Worm (Caenorhabditis elegans): ENCODE measurements around the gene lgg-2.

- TF ChIP-seq ztf-3 (GFP tag; optimal IDR thresholded peaks at IDR 0.05), result no peak
- no peak for TF ChIP-seq ama-1 (optimal IDR thresholded peaks at IDR 0.05)
- no peak for TF ChIP-seq ama-1 (GFP tag; optimal IDR thresholded peaks at IDR 0.05)
- TF ChIP-seq Y79H2A.3 (GFP tag; conservative IDR thresholded peaks at IDR 0.05), result no peak
- no peak for TF ChIP-seq F23B12.7 (tag; optimal IDR thresholded peaks at IDR 0.05; ENCODE audit: insufficient read depth)
- no peak for TF ChIP-seq F39B2.1 (GFP tag; IDR thresholded peaks at IDR 0.05)
- no peak for TF ChIP-seq ztf-28 (GFP tag; IDR thresholded peaks at IDR 0.05)
- TF ChIP-seq unc-62 (GFP tag; optimal IDR thresholded peaks at IDR 0.05), result no peak
- TF ChIP-seq mxl-1 (tag; optimal IDR thresholded peaks at IDR 0.05), result no peak
- no peak for TF ChIP-seq mel-28 (tag; optimal IDR thresholded peaks at IDR 0.05; ENCODE audit: borderline replicate concordance)
- no peak for TF ChIP-seq rpc-1 (optimal IDR thresholded peaks at IDR 0.05)
- TF ChIP-seq rpc-1 (tag; optimal IDR thresholded peaks at IDR 0.05), result no peak
- no peak for TF ChIP-seq attf-3 (GFP tag; conservative IDR thresholded peaks at IDR 0.05)
These were observed 22.6 kb downstream of the lgg-2 start, which contains the start of gene ZK593.2 for ce11 chrIV:10913081-10913480.

All from whole organism, young adult.